Fruit fly (Drosophila melanogaster): ENCODE measurements around the gene tomboy20.

Gene tomboy20

dm6 chr3R:10755534-10755933 lies 19.8 kb upstream of the tomboy20 start, which contains the start of gene CG14691:
Gene CG14691 (minus strand): TSS chr3R:10755634.
- no peak for TF ChIP-seq cwo (GFP tag; optimal IDR thresholded peaks at IDR 0.05)
- no peak for TF ChIP-seq Dref (GFP tag; IDR thresholded peaks at IDR 0.05)
- no peak for TF ChIP-seq CG1602 (GFP tag; optimal IDR thresholded peaks at IDR 0.05)
- TF ChIP-seq CG7928 (GFP tag; optimal IDR thresholded peaks at IDR 0.05): no peak
- TF ChIP-seq klu (GFP tag; IDR thresholded peaks at IDR 0.05): no peak
- no peak for TF ChIP-seq CG2712 (tag; optimal IDR thresholded peaks at IDR 0.05)
- no peak for TF ChIP-seq CG1647 (GFP tag; optimal IDR thresholded peaks at IDR 0.05)
- no peak for TF ChIP-seq pros (GFP tag; optimal IDR thresholded peaks at IDR 0.05)
- TF ChIP-seq CG9817 (tag; optimal IDR thresholded peaks at IDR 0.05): no peak
- no peak for TF ChIP-seq Lpt (GFP tag; optimal IDR thresholded peaks at IDR 0.05)
- no peak for TF ChIP-seq gem (tag; optimal IDR thresholded peaks at IDR 0.05)
- no peak for TF ChIP-seq crol (GFP tag; IDR thresholded peaks at IDR 0.05)
- no peak for TF ChIP-seq CG7745 (tag; optimal IDR thresholded peaks at IDR 0.05)
- TF ChIP-seq HLH4C (GFP tag; IDR thresholded peaks at IDR 0.05; ENCODE audit: partially characterized antibody): no peak
- TF ChIP-seq jumu (GFP tag; optimal IDR thresholded peaks at IDR 0.05): no peak
- TF ChIP-seq luna (GFP tag; optimal IDR thresholded peaks at IDR 0.05): no peak
- no peak for TF ChIP-seq CG15011 (GFP tag; optimal IDR thresholded peaks at IDR 0.05)

dm6 chr3R:10751061-10751460 lies 15.3 kb upstream of the tomboy20 start, which contains the start of gene TkR86C:
Gene TkR86C (minus strand): TSS chr3R:10751228.
- TF ChIP-seq CG16779 (GFP tag; IDR thresholded peaks at IDR 0.05) (no peak), CG11504 (tag; optimal IDR thresholded peaks at IDR 0.05) (peak; percentile 98), CG10274 (GFP tag; optimal IDR thresholded peaks at IDR 0.05) (no peak), trem (tag; optimal IDR thresholded peaks at IDR 0.05) (no peak), scrt (GFP tag; optimal IDR thresholded peaks at IDR 0.05) (peak; percentile 81), phol (tag; optimal IDR thresholded peaks at IDR 0.05) (no peak)

- TF ChIP-seq slbo (GFP tag; IDR thresholded peaks at IDR 0.05): peak; percentile 49; the same call in 1 of the 2 replicates
- TF ChIP-seq CG11695 (GFP tag; IDR thresholded peaks at IDR 0.05): 0 out of 3 replicates have a peak, but pooled peaks have one; percentile 32
- TF ChIP-seq lilli (GFP tag; optimal IDR thresholded peaks at IDR 0.05): peak; percentile 13
- no peak for TF ChIP-seq pan (optimal IDR thresholded peaks at IDR 0.05)
- peak in 1 of 2 experiments; percentile 10 for TF ChIP-seq pan (GFP tag; optimal IDR thresholded peaks at IDR 0.05 in 1 of 2, IDR thresholded peaks at IDR 0.05 in 1 of 2)
- TF ChIP-seq Mrtf (GFP tag; IDR thresholded peaks at IDR 0.05): 0 out of 3 replicates have a peak, but pooled peaks have one; percentile 12
- peak; percentile 9; the same call in 1 of the 2 replicates for TF ChIP-seq Ptx1 (GFP tag; IDR thresholded peaks at IDR 0.05)
- TF ChIP-seq Hmr (GFP tag; optimal IDR thresholded peaks at IDR 0.05): peak; percentile 8
- TF ChIP-seq ranshi (GFP tag; IDR thresholded peaks at IDR 0.05): peak; percentile 30; the same call in 1 of the 2 replicates
- 0 out of 2 replicates have a peak, but pooled peaks have one; percentile 16 for TF ChIP-seq CG6272 (GFP tag; IDR thresholded peaks at IDR 0.05)
- TF ChIP-seq CG18599 (GFP tag; optimal IDR thresholded peaks at IDR 0.05): peak; percentile 48
- TF ChIP-seq lmd (GFP tag; IDR thresholded peaks at IDR 0.05): peak; percentile 25; the same call in 1 of the 2 replicates
- peak; percentile 35 for TF ChIP-seq CG11504 (tag; optimal IDR thresholded peaks at IDR 0.05)
- 0 out of 2 replicates have a peak, but pooled peaks have one; percentile 30 for TF ChIP-seq E2f1 (GFP tag; IDR thresholded peaks at IDR 0.05)
- TF ChIP-seq CG13624 (GFP tag; optimal IDR thresholded peaks at IDR 0.05): peak; percentile 9
- TF ChIP-seq Atf3 (GFP tag; optimal IDR thresholded peaks at IDR 0.05): no peak
- TF ChIP-seq Xbp1 (GFP tag; optimal IDR thresholded peaks at IDR 0.05): peak; percentile 3
- TF ChIP-seq Rfx (GFP tag; IDR thresholded peaks at IDR 0.05): peak; percentile 60
- peak; percentile 55 for TF ChIP-seq lab (GFP tag; optimal IDR thresholded peaks at IDR 0.05)
- TF ChIP-seq Meics (GFP tag; optimal IDR thresholded peaks at IDR 0.05): peak; percentile 23
- TF ChIP-seq CG32767 (GFP tag; IDR thresholded peaks at IDR 0.05): 0 out of 2 replicates have a peak, but pooled peaks have one; percentile 14
- TF ChIP-seq dysf (GFP tag; IDR thresholded peaks at IDR 0.05): 0 out of 3 replicates have a peak, but pooled peaks have one; percentile 35
- 0 out of 2 replicates have a peak, but pooled peaks have one; percentile 28 for TF ChIP-seq CG11247 (GFP tag; IDR thresholded peaks at IDR 0.05)
- TF ChIP-seq Ets65A (GFP tag): peak; percentile 76
- TF ChIP-seq psq (GFP tag; optimal IDR thresholded peaks at IDR 0.05): no peak
- TF ChIP-seq cato (GFP tag; optimal IDR thresholded peaks at IDR 0.05; ENCODE audit: borderline replicate concordance): no peak
- TF ChIP-seq CG3281 (GFP tag; optimal IDR thresholded peaks at IDR 0.05): peak; percentile 25
These were observed 11.9 kb upstream of the tomboy20 start for dm6 chr3R:10747650-10748049.

All from whole organism, embryonic.